Fruit fly (Drosophila melanogaster) S2 (cell line): ENCODE results near the gene cl.

Source experiments
- CG8478 ChIP-seq: fragments of >200 bp; optimal IDR thresholded peaks from 2 replicates; lab custom pipeline; 2018
- CTCF ChIP-seq, 2 experiments: fragments of >200 bp; optimal IDR thresholded peaks; 2 replicates each; lab custom pipeline; 2018

DNA sequence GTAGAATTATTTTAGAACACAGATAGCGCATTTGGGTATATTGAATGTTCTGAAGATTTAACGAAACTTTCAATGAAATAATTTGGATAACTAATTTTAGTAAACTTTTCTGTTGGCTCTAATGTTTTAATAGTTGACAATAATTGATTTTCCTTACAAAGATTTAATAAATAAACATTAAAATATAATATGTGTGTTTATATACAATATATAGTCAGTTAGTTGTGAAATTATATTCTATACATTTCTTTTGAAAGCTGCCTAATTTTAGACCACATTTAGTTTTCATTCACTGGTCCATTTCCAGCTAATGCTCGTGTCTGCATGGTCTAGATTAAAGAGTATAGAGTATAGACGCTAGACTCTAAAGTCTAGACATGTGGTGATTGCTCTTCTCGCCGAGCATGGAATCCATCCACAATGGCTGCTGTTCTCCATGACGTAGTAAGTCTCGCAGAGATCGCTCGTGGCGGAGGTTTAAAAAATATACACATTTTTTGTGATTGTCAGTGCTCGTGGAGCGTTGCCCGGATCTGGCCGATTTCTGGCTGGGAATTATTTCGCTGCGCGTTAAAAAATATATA lies 39.0 kb downstream of the cl start, which contains the start of gene GluRIIB:
- TF ChIP-seq CG8478 (lab: Kevin White, UChicago) (no peak), CTCF (optimal IDR thresholded peaks at IDR 0.05; lab: Kevin White, UChicago) (no peak)
